Comparison of ENCODE assay signal across 1 fruit fly cellular context in the genomic region with DNA sequence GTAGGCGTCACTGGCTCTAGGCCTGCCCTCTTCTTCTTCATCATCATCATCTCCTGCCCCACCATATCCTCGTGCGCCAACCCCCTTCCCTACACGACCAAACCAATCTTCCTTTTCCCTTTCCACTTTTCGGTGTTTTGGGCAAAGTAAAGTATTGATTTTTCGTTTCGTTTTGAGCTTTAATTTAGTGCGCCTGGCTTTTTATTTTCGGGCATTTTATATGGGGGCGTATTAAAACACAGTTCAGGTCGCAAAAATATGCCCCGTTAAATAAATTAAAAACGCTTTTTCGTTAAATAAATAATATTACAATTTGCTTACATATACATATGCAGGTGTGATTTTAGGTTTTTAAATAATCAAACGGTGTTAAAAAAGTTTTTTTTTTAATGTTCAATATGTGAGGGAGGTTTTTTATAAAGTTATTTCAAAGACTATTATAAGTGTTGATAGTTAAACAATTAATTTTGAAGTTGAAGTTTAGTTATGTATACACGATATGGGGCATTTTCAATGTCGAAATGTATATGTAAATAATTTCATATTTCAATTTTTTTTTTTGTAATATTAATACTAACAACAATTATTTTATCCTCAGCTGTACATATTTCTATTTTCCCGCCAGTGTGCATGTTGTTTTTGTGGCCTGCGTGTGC.
A peak's percentile ranks its signal among the peaks of the same experiment; 100 is the strongest.
TF ChIP-seq lines count a peak whose summit lies in the region.

No protein-coding gene starts in this region.

TF ChIP-seq in whole organism, embryonic, 481 proteins besides CTCF, POLR2A, EP300 and RAD21 (continued from another document):
- TF ChIP-seq CG34224 (GFP tag; IDR thresholded peaks at IDR 0.05; lab: Robert Waterston, UW; ENCODE audit: partially characterized antibody) (no peak), Bteb2 (GFP tag; optimal IDR thresholded peaks at IDR 0.05; lab: Kevin White, UChicago) (peak; percentile 1), CG5245 (GFP tag; optimal IDR thresholded peaks at IDR 0.05; lab: Kevin White, UChicago) (no peak), odd (GFP tag; optimal IDR thresholded peaks at IDR 0.05; lab: Kevin White, UChicago) (peak; percentile 72), CG8359 (GFP tag; optimal IDR thresholded peaks at IDR 0.05; lab: Kevin White, UChicago; ENCODE audit: borderline replicate concordance) (peak; percentile 38), gcm2 (GFP tag; optimal IDR thresholded peaks at IDR 0.05; lab: Kevin White, UChicago) (no peak), gsb-n (tag; optimal IDR thresholded peaks at IDR 0.05; lab: Kevin White, UChicago) (peak; percentile 78), Hmx (GFP tag; optimal IDR thresholded peaks at IDR 0.05; lab: Kevin White, UChicago) (no peak), CG12299 (tag; optimal IDR thresholded peaks at IDR 0.05; lab: Kevin White, UChicago) (peak; percentile 39), CG18262 (tag; optimal IDR thresholded peaks at IDR 0.05; lab: Kevin White, UChicago) (peak; percentile 90), Dek (tag; optimal IDR thresholded peaks at IDR 0.05; lab: Kevin White, UChicago) (peak; percentile 74), HLH3B (GFP tag; IDR thresholded peaks at IDR 0.05; lab: Robert Waterston, UW) (peak; percentile 59), pita (GFP tag; optimal IDR thresholded peaks at IDR 0.05; lab: Kevin White, UChicago) (no peak), nerfin-1 (tag; optimal IDR thresholded peaks at IDR 0.05; lab: Kevin White, UChicago) (peak; percentile 62), ash1 (GFP tag; optimal IDR thresholded peaks at IDR 0.05; lab: Kevin White, UChicago) (no peak), mam (GFP tag; optimal IDR thresholded peaks at IDR 0.05; lab: Kevin White, UChicago) (peak; percentile 18), Trl (optimal IDR thresholded peaks at IDR 0.05; lab: Kevin White, UChicago) (no peak), Trl (GFP tag; optimal IDR thresholded peaks at IDR 0.05; lab: Kevin White, UChicago) (peak; percentile 4), tgo (GFP tag; IDR thresholded peaks at IDR 0.05; lab: Robert Waterston, UW) (peak; percentile 60), slp2 (GFP tag; optimal IDR thresholded peaks at IDR 0.05; lab: Kevin White, UChicago) (no peak), CG34376 (GFP tag; optimal IDR thresholded peaks at IDR 0.05; lab: Kevin White, UChicago) (no peak), Asciz (GFP tag; optimal IDR thresholded peaks at IDR 0.05; lab: Kevin White, UChicago) (peak; percentile 81), Blimp-1 (GFP tag; optimal IDR thresholded peaks at IDR 0.05; lab: Kevin White, UChicago) (peak; percentile 77), dati (GFP tag; IDR thresholded peaks at IDR 0.05; lab: Robert Waterston, UW) (no peak), NfI (GFP tag; optimal IDR thresholded peaks at IDR 0.05; lab: Kevin White, UChicago) (peak; percentile 45), lmd (GFP tag; IDR thresholded peaks at IDR 0.05; lab: Robert Waterston, UW) (peak; percentile 52; the same call in 1 of the 2 replicates), dpn (GFP tag; optimal IDR thresholded peaks at IDR 0.05; lab: Kevin White, UChicago) (peak; percentile 33 to 58), CoRest (tag; optimal IDR thresholded peaks at IDR 0.05; lab: Kevin White, UChicago) (peak; percentile 88), CG10979 (tag; optimal IDR thresholded peaks at IDR 0.05; lab: Kevin White, UChicago) (peak; percentile 80), YL-1 (GFP tag; optimal IDR thresholded peaks at IDR 0.05; lab: Kevin White, UChicago) (peak; percentile 1), aop (GFP tag; IDR thresholded peaks at IDR 0.05; lab: Robert Waterston, UW) (no peak), CG31365 (tag; optimal IDR thresholded peaks at IDR 0.05; lab: Kevin White, UChicago) (no peak), crp (GFP tag; optimal IDR thresholded peaks at IDR 0.05; lab: Kevin White, UChicago) (peak in 1 of 2 experiments; percentile 17), CG34422 (GFP tag; IDR thresholded peaks at IDR 0.05; lab: Robert Waterston, UW) (no peak), CG17328 (GFP tag; IDR thresholded peaks at IDR 0.05; lab: Robert Waterston, UW) (0 out of 2 replicates have a peak, but pooled peaks have one; percentile 42), CG12659 (GFP tag; optimal IDR thresholded peaks at IDR 0.05; lab: Kevin White, UChicago) (peak; percentile 85), CG11723 (GFP tag; optimal IDR thresholded peaks at IDR 0.05; lab: Kevin White, UChicago) (peak; percentile 55), CG30020 (tag; optimal IDR thresholded peaks at IDR 0.05; lab: Kevin White, UChicago) (peak; percentile 47), Fer2 (tag; optimal IDR thresholded peaks at IDR 0.05; lab: Kevin White, UChicago) (peak; percentile 12), zen (tag; optimal IDR thresholded peaks at IDR 0.05; lab: Kevin White, UChicago) (peak; percentile 29), bsh (GFP tag; optimal IDR thresholded peaks at IDR 0.05; lab: Kevin White, UChicago) (peak in 1 of 2 experiments; percentile 80), CG16815 (GFP tag; optimal IDR thresholded peaks at IDR 0.05; lab: Kevin White, UChicago) (peak; percentile 49), CG33557 (GFP tag; optimal IDR thresholded peaks at IDR 0.05; lab: Kevin White, UChicago) (peak; percentile 13), CG32767 (GFP tag; IDR thresholded peaks at IDR 0.05; lab: Robert Waterston, UW) (peak; percentile 35; the same call in 1 of the 2 replicates), CG10366 (GFP tag; IDR thresholded peaks at IDR 0.05; lab: Robert Waterston, UW) (peak; percentile 27; the same call in 1 of the 2 replicates), CG15601 (tag; optimal IDR thresholded peaks at IDR 0.05; lab: Kevin White, UChicago) (peak; percentile 71), CG12744 (GFP tag; optimal IDR thresholded peaks at IDR 0.05; lab: Kevin White, UChicago) (no peak), CG10462 (GFP tag; optimal IDR thresholded peaks at IDR 0.05; lab: Kevin White, UChicago) (peak; percentile 20), CG4617 (GFP tag; optimal IDR thresholded peaks at IDR 0.05; lab: Kevin White, UChicago; ENCODE audit: borderline replicate concordance) (no peak), Hr51 (GFP tag; optimal IDR thresholded peaks at IDR 0.05; lab: Kevin White, UChicago) (peak in 1 of 2 experiments; percentile 89), CG17385 (GFP tag; optimal IDR thresholded peaks at IDR 0.05; lab: Kevin White, UChicago) (peak; percentile 78), CG4820 (GFP tag; optimal IDR thresholded peaks at IDR 0.05; lab: Kevin White, UChicago) (peak; percentile 53), Sry-δ (GFP tag; optimal IDR thresholded peaks at IDR 0.05; lab: Kevin White, UChicago) (no peak), Dbx (GFP tag; IDR thresholded peaks at IDR 0.05; lab: Robert Waterston, UW) (no peak), gce (GFP tag; IDR thresholded peaks at IDR 0.05; lab: Robert Waterston, UW) (no peak), trh (GFP tag; optimal IDR thresholded peaks at IDR 0.05; lab: Kevin White, UChicago) (peak; percentile 20), CG1233 (GFP tag; optimal IDR thresholded peaks at IDR 0.05; lab: Kevin White, UChicago) (peak; percentile 67), CG2889 (GFP tag; IDR thresholded peaks at IDR 0.05; lab: Robert Waterston, UW) (no peak), sc (optimal IDR thresholded peaks at IDR 0.05; lab: Kevin White, UChicago) (no peak), sc (GFP tag; optimal IDR thresholded peaks at IDR 0.05; lab: Kevin White, UChicago) (peak; percentile 57), Nf-YA (GFP tag; IDR thresholded peaks at IDR 0.05; lab: Robert Waterston, UW) (peak; percentile 26; the same call in 1 of the 2 replicates), CG1602 (GFP tag; optimal IDR thresholded peaks at IDR 0.05; lab: Kevin White, UChicago) (peak; percentile 57), E2f1 (GFP tag; IDR thresholded peaks at IDR 0.05; lab: Robert Waterston, UW) (peak; percentile 42; the same call in 1 of the 2 replicates), croc (GFP tag; conservative IDR thresholded peaks at IDR 0.05; lab: Robert Waterston, UW) (peak; percentile 27; the same call in 1 of the 3 replicates), Meics (GFP tag; optimal IDR thresholded peaks at IDR 0.05; lab: Kevin White, UChicago) (peak; percentile 87), CG18011 (GFP tag; optimal IDR thresholded peaks at IDR 0.05; lab: Kevin White, UChicago) (peak; percentile 21), bab2 (GFP tag; optimal IDR thresholded peaks at IDR 0.05; lab: Kevin White, UChicago) (peak; percentile 5), CG1529 (GFP tag; optimal IDR thresholded peaks at IDR 0.05; lab: Kevin White, UChicago) (peak; percentile 54), Sox100B (GFP tag; optimal IDR thresholded peaks at IDR 0.05; lab: Kevin White, UChicago) (peak; percentile 92), ATbp (GFP tag; optimal IDR thresholded peaks at IDR 0.05; lab: Kevin White, UChicago) (peak; percentile 64), gem (tag; optimal IDR thresholded peaks at IDR 0.05; lab: Kevin White, UChicago) (peak; percentile 92), CG6854 (GFP tag; optimal IDR thresholded peaks at IDR 0.05; lab: Kevin White, UChicago) (peak; percentile 60), Hsf (GFP tag; optimal IDR thresholded peaks at IDR 0.05; lab: Kevin White, UChicago) (peak; percentile 47), CG12942 (GFP tag; optimal IDR thresholded peaks at IDR 0.05; lab: Kevin White, UChicago) (peak; percentile 5), Dad (GFP tag; optimal IDR thresholded peaks at IDR 0.05; lab: Kevin White, UChicago) (no peak), vvl (GFP tag; IDR thresholded peaks at IDR 0.05; lab: Robert Waterston, UW) (peak; percentile 62), shn (GFP tag; optimal IDR thresholded peaks at IDR 0.05; lab: Kevin White, UChicago) (no peak), run (tag; optimal IDR thresholded peaks at IDR 0.05; lab: Kevin White, UChicago) (peak; percentile 75), CG14710 (tag; optimal IDR thresholded peaks at IDR 0.05; lab: Kevin White, UChicago) (peak; percentile 76)
